Worm (Caenorhabditis elegans) whole organism, L4/young adult: Measurements from ENCODE around the gene ssu-1.
A peak's percentile ranks its signal among the peaks of the same experiment; 100 is the strongest.

ENCODE experiments used
- W03F9.2 ChIP-seq: fragments of 150-350 bp; optimal IDR thresholded peaks from 2 replicates; lab custom pipeline; 2014; ENCODE audit warnings: missing biosample characterization, missing genetic modification characterization
- dao-5 ChIP-seq: sonication (generic microtip); optimal IDR thresholded peaks from 2 replicates; lab custom pipeline; 2016; ENCODE audit warnings: missing genotype, missing genetic modification characterization, moderate library complexity, missing compliant biosample characterization
- him-1 ChIP-seq: sonication (generic microtip); optimal IDR thresholded peaks from 2 replicates; lab custom pipeline; 2016; ENCODE audit warnings: missing genotype, missing genetic modification reagents, missing genetic modification characterization, missing compliant biosample characterization

ssu-1 gene

ce11 chrV:20094908-20095307, 38.2 kb downstream of the ssu-1 start, which contains the start of gene nlp-69:
TSS of gene nlp-69 (minus strand) at chrV:20095008.
- TF ChIP-seq him-1 (tag; lab: Kevin White, UChicago) (no peak), dao-5 (no peak), W03F9.2 (tag; lab: Kevin White, UChicago) (no peak)

ce11 chrV:20093940-20094339, 39.1 kb downstream of the ssu-1 start:
- TF ChIP-seq him-1 (tag; lab: Kevin White, UChicago) (no peak), W03F9.2 (tag; lab: Kevin White, UChicago) (no peak), dao-5 (no peak)

- peak; percentile 17 for TF ChIP-seq W03F9.2 (tag; lab: Kevin White, UChicago)
- TF ChIP-seq him-1 (tag; lab: Kevin White, UChicago) = no peak
- no peak for TF ChIP-seq dao-5
Measured at ce11 chrV:20090698-20091313, 42.3 kb downstream of the ssu-1 start, which contains the start of the genes dcs-1 and sec-23. TSS of gene dcs-1 (minus strand) at chrV:20090743. TSS of gene sec-23 (plus strand) at chrV:20091263.

ce11 chrV:20087635-20088034, 45.4 kb downstream of the ssu-1 start, which contains the start of gene fre-1:
TSS of gene fre-1 (minus strand) at chrV:20087735.
- no peak for TF ChIP-seq W03F9.2 (tag; lab: Kevin White, UChicago)
